Fruit fly (Drosophila melanogaster) whole organism, prepupa: Measurements from ENCODE around the gene stnA.

ENCODE experiments used
- Blimp-1 ChIP-seq: fragments of 200-800 bp; sonication (Bioruptor generic); optimal IDR thresholded peaks from 3 replicates; lab custom pipeline; 2017; ENCODE audit warnings: missing biosample characterization, missing genetic modification characterization, mild to moderate bottlenecking, moderate library complexity, missing genetic modification reagents
- CG10669 ChIP-seq: fragments of 200-800 bp; sonication (Bioruptor generic); optimal IDR thresholded peaks from 3 replicates; lab custom pipeline; 2018; ENCODE audit warnings: missing biosample characterization, mild to moderate bottlenecking, missing genetic modification characterization, moderate library complexity
- CG11294 ChIP-seq: fragments of 200-800 bp; sonication (Bioruptor generic); IDR thresholded peaks from 2 replicates; pipeline ENCODE4 v1.3.6; 2022; ENCODE audit warnings: missing biosample characterization, missing genetic modification characterization
- CG11762 ChIP-seq: fragments of 200-800 bp; sonication (Bioruptor generic); optimal IDR thresholded peaks from 3 replicates; lab custom pipeline; 2016; ENCODE audit warnings: missing biosample characterization, missing genetic modification characterization; ENCODE audit not compliant: insufficient read depth
- CG11902 ChIP-seq: fragments of 200-800 bp; sonication (Bioruptor generic); optimal IDR thresholded peaks from 3 replicates; lab custom pipeline; 2016; ENCODE audit warnings: missing biosample characterization, missing genetic modification characterization
- CG1621 ChIP-seq: fragments of 200-800 bp; sonication (Bioruptor generic); optimal IDR thresholded peaks from 3 replicates; lab custom pipeline; 2018; ENCODE audit warnings: missing biosample characterization, mild to moderate bottlenecking, missing genetic modification characterization
- CG16779 ChIP-seq: fragments of 200-800 bp; sonication (Bioruptor generic); optimal IDR thresholded peaks from 3 replicates; lab custom pipeline; 2017; ENCODE audit warnings: missing biosample characterization, mild to moderate bottlenecking, missing genetic modification characterization
- CG3032 ChIP-seq: fragments of 200-800 bp; optimal IDR thresholded peaks from 2 replicates; lab custom pipeline; 2019; ENCODE audit warnings: missing biosample characterization, mild to moderate bottlenecking, missing genetic modification characterization, moderate library complexity
- CG31627 ChIP-seq: fragments of 200-800 bp; sonication (Bioruptor generic); optimal IDR thresholded peaks from 3 replicates; lab custom pipeline; 2016; ENCODE audit warnings: missing biosample characterization, missing genetic modification characterization
- CG32006 ChIP-seq: fragments of 200-800 bp; sonication (Bioruptor generic); optimal IDR thresholded peaks from 3 replicates; lab custom pipeline; 2017; ENCODE audit warnings: missing biosample characterization, mild to moderate bottlenecking, missing genetic modification characterization
- CG34406 ChIP-seq: fragments of 200-800 bp; sonication (Bioruptor generic); optimal IDR thresholded peaks from 3 replicates; lab custom pipeline; 2016; ENCODE audit warnings: missing biosample characterization, missing genetic modification characterization
- CG3919 ChIP-seq: fragments of 200-800 bp; sonication (Bioruptor generic); optimal IDR thresholded peaks from 3 replicates; lab custom pipeline; 2016; ENCODE audit warnings: missing biosample characterization, missing genetic modification characterization
- CG4318 ChIP-seq: fragments of 200-800 bp; sonication (Bioruptor generic); optimal IDR thresholded peaks from 3 replicates; lab custom pipeline; 2017; ENCODE audit warnings: missing biosample characterization, mild to moderate bottlenecking, missing genetic modification characterization
- CG6163 ChIP-seq: fragments of 200-800 bp; sonication (Bioruptor generic); IDR thresholded peaks from 3 replicates; pipeline ENCODE4 v1.3.6; 2022; ENCODE audit warnings: missing biosample characterization, missing genetic modification characterization
- CG6276 ChIP-seq: fragments of 200-800 bp; sonication (Bioruptor generic); optimal IDR thresholded peaks from 2 replicates; lab custom pipeline; 2017; ENCODE audit warnings: missing biosample characterization, mild to moderate bottlenecking, missing genetic modification characterization
- CG6792 ChIP-seq: fragments of 200-800 bp; sonication (Bioruptor generic); optimal IDR thresholded peaks from 3 replicates; lab custom pipeline; 2016; ENCODE audit warnings: missing biosample characterization, missing genetic modification characterization
- CG6808 ChIP-seq: fragments of 200-800 bp; sonication (Bioruptor generic); optimal IDR thresholded peaks from 3 replicates; lab custom pipeline; 2017; ENCODE audit warnings: missing biosample characterization, missing genetic modification characterization, mild to moderate bottlenecking, moderate library complexity, missing genetic modification reagents
- CG6854 ChIP-seq: fragments of 200-800 bp; sonication (Bioruptor generic); optimal IDR thresholded peaks from 2 replicates; lab custom pipeline; 2017; ENCODE audit warnings: missing biosample characterization, mild to moderate bottlenecking, missing genetic modification characterization
- CG8319 ChIP-seq: fragments of 200-800 bp; sonication (Bioruptor generic); optimal IDR thresholded peaks from 3 replicates; lab custom pipeline; 2016; ENCODE audit warnings: missing biosample characterization, missing genetic modification characterization
- CG8632 ChIP-seq: fragments of 200-800 bp; sonication (Bioruptor generic); optimal IDR thresholded peaks from 3 replicates; lab custom pipeline; 2016; ENCODE audit warnings: missing biosample characterization, missing genetic modification characterization
- CG9139 ChIP-seq: fragments of 200-800 bp; sonication (Bioruptor generic); optimal IDR thresholded peaks from 3 replicates; lab custom pipeline; 2017; ENCODE audit warnings: missing biosample characterization, mild to moderate bottlenecking, missing genetic modification characterization
- Eip75B ChIP-seq: fragments of 200-800 bp; sonication (Bioruptor generic); optimal IDR thresholded peaks from 3 replicates; lab custom pipeline; 2016; ENCODE audit warnings: missing biosample characterization, missing genetic modification characterization
- Eip78C ChIP-seq: fragments of 200-800 bp; sonication (Bioruptor generic); peaks from one replicate; lab custom pipeline; 2016; ENCODE audit warnings: missing biosample characterization, missing genetic modification characterization
- Eip93F ChIP-seq: fragments of 200-800 bp; sonication (Bioruptor generic); optimal IDR thresholded peaks from 2 replicates; lab custom pipeline; 2016; ENCODE audit warnings: missing biosample characterization, mild to moderate bottlenecking, missing genetic modification characterization
- Ets21C ChIP-seq: fragments of 200-800 bp; sonication (Bioruptor generic); optimal IDR thresholded peaks from 3 replicates; lab custom pipeline; 2016; ENCODE audit warnings: missing biosample characterization, missing genetic modification characterization
- Gug ChIP-seq: fragments of 200-800 bp; sonication (Bioruptor generic); IDR thresholded peaks from 2 replicates; pipeline ENCODE4 v1.3.6; 2022; ENCODE audit warnings: missing biosample characterization, missing genetic modification characterization
- Hr38 ChIP-seq: sonication (Bioruptor generic); optimal IDR thresholded peaks from 2 replicates; lab custom pipeline; 2016; ENCODE audit warnings: missing biosample characterization, missing genetic modification characterization
- Hr39 ChIP-seq: fragments of 200-800 bp; sonication (Bioruptor generic); optimal IDR thresholded peaks from 2 replicates; lab custom pipeline; 2016; ENCODE audit warnings: missing biosample characterization, missing genetic modification characterization
- Hr4 ChIP-seq: fragments of 200-800 bp; sonication (Bioruptor generic); optimal IDR thresholded peaks from 3 replicates; lab custom pipeline; 2016; ENCODE audit warnings: missing biosample characterization, missing genetic modification characterization
- Lpt ChIP-seq: fragments of 200-800 bp; sonication (Bioruptor generic); optimal IDR thresholded peaks from 3 replicates; lab custom pipeline; 2016; ENCODE audit warnings: missing biosample characterization, missing genetic modification characterization
- OdsH ChIP-seq: fragments of 200-800 bp; sonication (Bioruptor generic); optimal IDR thresholded peaks from 3 replicates; lab custom pipeline; 2016; ENCODE audit warnings: missing biosample characterization, missing genetic modification characterization
- Smox ChIP-seq: fragments of 200-800 bp; sonication (Bioruptor generic); optimal IDR thresholded peaks from 3 replicates; lab custom pipeline; 2016; ENCODE audit warnings: missing biosample characterization, missing genetic modification characterization
- Sox14 ChIP-seq: fragments of 200-800 bp; sonication (Bioruptor generic); optimal IDR thresholded peaks from 3 replicates; lab custom pipeline; 2016; ENCODE audit warnings: missing biosample characterization, missing genetic modification characterization
- Sox15 ChIP-seq: fragments of 200-800 bp; sonication (Bioruptor generic); optimal IDR thresholded peaks from 3 replicates; lab custom pipeline; 2016; ENCODE audit warnings: missing biosample characterization, missing genetic modification characterization
- achi ChIP-seq: fragments of 200-800 bp; sonication (Bioruptor generic); optimal IDR thresholded peaks from 3 replicates; lab custom pipeline; 2016; ENCODE audit warnings: missing biosample characterization, missing genetic modification characterization
- acj6 ChIP-seq: fragments of 200-800 bp; sonication (Bioruptor generic); optimal IDR thresholded peaks from 3 replicates; lab custom pipeline; 2016; ENCODE audit warnings: missing biosample characterization, missing genetic modification characterization
- cyc ChIP-seq: fragments of 200-800 bp; sonication (Bioruptor generic); optimal IDR thresholded peaks from 3 replicates; lab custom pipeline; 2016; ENCODE audit warnings: missing biosample characterization, missing genetic modification characterization
- dac ChIP-seq: fragments of 200-800 bp; sonication (Bioruptor generic); optimal IDR thresholded peaks from 2 replicates; lab custom pipeline; 2017; ENCODE audit warnings: missing biosample characterization, mild to moderate bottlenecking, missing genetic modification characterization
- dsx ChIP-seq: fragments of 200-800 bp; optimal IDR thresholded peaks from 3 replicates; lab custom pipeline; 2019; ENCODE audit warnings: missing biosample characterization, mild to moderate bottlenecking, missing genetic modification characterization, moderate library complexity; ENCODE audit not compliant: poor library complexity, severe bottlenecking
- esn ChIP-seq: fragments of 200-800 bp; sonication (Bioruptor generic); optimal IDR thresholded peaks from 2 replicates; lab custom pipeline; 2016; ENCODE audit warnings: missing biosample characterization, mild to moderate bottlenecking, missing genetic modification characterization, moderate library complexity
- fd85E ChIP-seq: fragments of 200-800 bp; sonication (Bioruptor generic); optimal IDR thresholded peaks from 3 replicates; lab custom pipeline; 2016; ENCODE audit warnings: missing biosample characterization, missing genetic modification characterization
- fkh ChIP-seq: fragments of 200-800 bp; sonication (Bioruptor generic); optimal IDR thresholded peaks from 3 replicates; lab custom pipeline; 2017; ENCODE audit warnings: missing biosample characterization, mild to moderate bottlenecking, missing genetic modification characterization, moderate library complexity
- lz ChIP-seq: fragments of 200-800 bp; sonication (Bioruptor generic); optimal IDR thresholded peaks from 3 replicates; lab custom pipeline; 2016; ENCODE audit warnings: missing biosample characterization, missing genetic modification characterization
- net ChIP-seq: fragments of 200-800 bp; sonication (Bioruptor generic); optimal IDR thresholded peaks from 3 replicates; lab custom pipeline; 2016; ENCODE audit warnings: missing biosample characterization, missing genetic modification characterization
- pdm3 ChIP-seq: fragments of 200-800 bp; sonication (Bioruptor generic); optimal IDR thresholded peaks from 3 replicates; lab custom pipeline; 2016; ENCODE audit warnings: missing biosample characterization, missing genetic modification characterization
- salr ChIP-seq, 2 experiments: fragments of 200-800 bp; sonication (Bioruptor generic); optimal IDR thresholded peaks; 3 replicates each; lab custom pipeline; 2016 to 2018; ENCODE audit warnings: missing biosample characterization in 2 of 2, missing genetic modification characterization in 2 of 2, mild to moderate bottlenecking in 1 of 2
- spab ChIP-seq: fragments of 200-800 bp; sonication (Bioruptor generic); optimal IDR thresholded peaks from 2 replicates; lab custom pipeline; 2017; ENCODE audit warnings: missing biosample characterization, mild to moderate bottlenecking, missing genetic modification characterization, missing genetic modification reagents
- ss ChIP-seq, 2 experiments: fragments of 200-800 bp; sonication (Bioruptor generic); optimal IDR thresholded peaks; 2 replicates in 1 of 2; 3 replicates in 1 of 2; lab custom pipeline; 2017 to 2018; ENCODE audit warnings: mild to moderate bottlenecking in 2 of 2, missing biosample characterization in 2 of 2, missing genetic modification characterization in 2 of 2, moderate library complexity in 1 of 2
- svp ChIP-seq: fragments of 200-800 bp; sonication (Bioruptor generic); peaks from one replicate; lab custom pipeline; 2016; ENCODE audit warnings: missing biosample characterization, missing genetic modification characterization
- topi ChIP-seq: fragments of 200-800 bp; sonication (Bioruptor generic); optimal IDR thresholded peaks from 3 replicates; lab custom pipeline; 2016; ENCODE audit warnings: missing biosample characterization, missing genetic modification characterization
- vri ChIP-seq: fragments of 200-800 bp; sonication (Bioruptor generic); optimal IDR thresholded peaks from 3 replicates; lab custom pipeline; 2016; ENCODE audit warnings: missing biosample characterization, mild to moderate bottlenecking, missing genetic modification characterization

Gene stnA

dm6 chrX:23004598-23005469 is at the start of gene stnA, which contains the start of gene stnB:
Gene stnA, minus strand, starts transcription at chrX:23004648.
Gene stnB, minus strand, starts transcription at chrX:23004648.
- no peak for TF ChIP-seq Ets21C (GFP tag; lab: Kevin White, UChicago)
- TF ChIP-seq CG6792 (GFP tag; lab: Kevin White, UChicago) = no peak
- no peak for TF ChIP-seq Eip93F (GFP tag; lab: Kevin White, UChicago)
- TF ChIP-seq CG11294 = no peak
- TF ChIP-seq acj6 (GFP tag; lab: Kevin White, UChicago) = no peak
- TF ChIP-seq CG3032 (tag; lab: Kevin White, UChicago) = no peak
- no peak for TF ChIP-seq CG6163
- no peak for TF ChIP-seq Hr4 (GFP tag; lab: Kevin White, UChicago)
- no peak for TF ChIP-seq Gug (GFP tag; lab: Robert Waterston, UW)
- TF ChIP-seq Eip78C (GFP tag; lab: Kevin White, UChicago) = peak; percentile 68
- TF ChIP-seq CG11902 = no peak
- peak; percentile 17 for TF ChIP-seq CG10669 (GFP tag; lab: Kevin White, UChicago)
- no peak for TF ChIP-seq dac (GFP tag; lab: Kevin White, UChicago)
- TF ChIP-seq Eip75B (GFP tag; lab: Kevin White, UChicago) = no peak
- no peak for TF ChIP-seq CG32006 (GFP tag; lab: Kevin White, UChicago)
- TF ChIP-seq CG6276 (GFP tag; lab: Kevin White, UChicago) = no peak
- TF ChIP-seq CG34406 (GFP tag; lab: Kevin White, UChicago) = no peak
- TF ChIP-seq vri = no peak
- TF ChIP-seq CG31627 = no peak
- TF ChIP-seq lz (GFP tag; lab: Kevin White, UChicago) = peak; percentile 24
- TF ChIP-seq fd85E (GFP tag; lab: Kevin White, UChicago) = no peak
- TF ChIP-seq fkh (GFP tag; lab: Kevin White, UChicago) = no peak
- TF ChIP-seq ss (GFP tag; optimal IDR thresholded peaks at IDR 0.05; lab: Kevin White, UChicago) = peak in 1 of 2 experiments; percentile 29
- peak; percentile 9 for TF ChIP-seq Smox
- TF ChIP-seq CG1621 (tag; lab: Kevin White, UChicago) = no peak
- TF ChIP-seq dsx (GFP tag; lab: Kevin White, UChicago) = no peak
- no peak for TF ChIP-seq Blimp-1
- TF ChIP-seq net = no peak
- TF ChIP-seq CG4318 (GFP tag; lab: Kevin White, UChicago) = no peak
- TF ChIP-seq CG8632 (GFP tag; lab: Kevin White, UChicago) = no peak
- TF ChIP-seq Sox15 (GFP tag; lab: Kevin White, UChicago) = no peak
- TF ChIP-seq CG11762 (GFP tag; lab: Kevin White, UChicago) = no peak
- TF ChIP-seq CG3919 (GFP tag; lab: Kevin White, UChicago) = no peak
- no peak for TF ChIP-seq spab (GFP tag; lab: Kevin White, UChicago)
- no peak for TF ChIP-seq Sox14
- no peak for TF ChIP-seq salr (GFP tag; optimal IDR thresholded peaks at IDR 0.05; lab: Kevin White, UChicago)
- TF ChIP-seq CG16779 (tag; lab: Kevin White, UChicago) = no peak
- no peak for TF ChIP-seq CG9139 (GFP tag; lab: Kevin White, UChicago)
- TF ChIP-seq CG8319 = no peak
- TF ChIP-seq CG6808 (GFP tag; lab: Kevin White, UChicago) = no peak
- no peak for TF ChIP-seq Hr39 (GFP tag; lab: Kevin White, UChicago)
- TF ChIP-seq esn (GFP tag; lab: Kevin White, UChicago) = peak; percentile 19
- peak; percentile 24 for TF ChIP-seq achi (GFP tag; lab: Kevin White, UChicago)
- no peak for TF ChIP-seq CG6854 (GFP tag; lab: Kevin White, UChicago)
- no peak for TF ChIP-seq cyc (GFP tag; lab: Kevin White, UChicago)
- TF ChIP-seq pdm3 = peak; percentile 6
- no peak for TF ChIP-seq Hr38 (GFP tag; lab: Kevin White, UChicago)
- no peak for TF ChIP-seq Lpt
- peak; percentile 8 for TF ChIP-seq topi (GFP tag; lab: Kevin White, UChicago)
- no peak for TF ChIP-seq OdsH (GFP tag; lab: Kevin White, UChicago)
- TF ChIP-seq svp = peak; percentile 67
